Fruit fly (Drosophila melanogaster) whole organism, embryonic: Measurements from ENCODE around the gene Mlc1.

Experiments used
- Atf6 ChIP-seq: fragments of 200-800 bp; sonication (Bioruptor generic); IDR thresholded peaks from 2 replicates; pipeline ENCODE4 v1.3.6; 2022; ENCODE audit warnings: missing biosample characterization, missing genetic modification characterization
- Blimp-1 ChIP-seq: fragments of 200-800 bp; sonication (Bioruptor generic); optimal IDR thresholded peaks from 3 replicates; lab custom pipeline; 2018; ENCODE audit warnings: missing biosample characterization, missing genetic modification characterization, mild to moderate bottlenecking, moderate library complexity, missing genetic modification reagents
- CG10565 ChIP-seq: fragments of 200-800 bp; sonication (Bioruptor generic); optimal IDR thresholded peaks from 3 replicates; lab custom pipeline; 2016; ENCODE audit warnings: missing biosample characterization, mild to moderate bottlenecking, missing genetic modification characterization
- CG10979 ChIP-seq: fragments of 200-800 bp; sonication (Bioruptor generic); optimal IDR thresholded peaks from 2 replicates; lab custom pipeline; 2018; ENCODE audit warnings: missing biosample characterization, mild to moderate bottlenecking, missing genetic modification characterization, moderate library complexity
- CG12071 ChIP-seq: fragments of 200-800 bp; sonication (Bioruptor generic); optimal IDR thresholded peaks from 3 replicates; lab custom pipeline; 2018; ENCODE audit warnings: missing biosample characterization, mild to moderate bottlenecking, missing genetic modification characterization
- CG13624 ChIP-seq: fragments of 200-800 bp; sonication (Bioruptor generic); optimal IDR thresholded peaks from 2 replicates; lab custom pipeline; 2016; ENCODE audit warnings: missing biosample characterization, missing genetic modification characterization
- CG14667 ChIP-seq: fragments of 200-800 bp; sonication (Bioruptor generic); IDR thresholded peaks from 2 replicates; pipeline ENCODE4 v1.3.6; 2022; ENCODE audit warnings: missing biosample characterization, missing genetic modification characterization
- CG17186 ChIP-seq: fragments of 200-800 bp; sonication (Bioruptor generic); optimal IDR thresholded peaks from 3 replicates; lab custom pipeline; 2017; ENCODE audit warnings: missing biosample characterization, missing genetic modification reagents, missing genetic modification characterization
- CG1792 ChIP-seq: fragments of 200-800 bp; sonication (Bioruptor generic); optimal IDR thresholded peaks from 2 replicates; lab custom pipeline; 2016; ENCODE audit warnings: missing biosample characterization, missing genetic modification characterization
- CG2678 ChIP-seq: fragments of 200-800 bp; sonication (Bioruptor generic); optimal IDR thresholded peaks from 3 replicates; lab custom pipeline; 2019; ENCODE audit warnings: missing biosample characterization, mild to moderate bottlenecking, missing genetic modification characterization, moderate library complexity
- CG3407 ChIP-seq: fragments of 200-800 bp; sonication (Bioruptor generic); optimal IDR thresholded peaks from 2 replicates; lab custom pipeline; 2018; ENCODE audit warnings: missing biosample characterization, mild to moderate bottlenecking, missing genetic modification characterization
- CG6175 ChIP-seq: fragments of 200-800 bp; sonication (Bioruptor generic); IDR thresholded peaks from 3 replicates; pipeline ENCODE4 v1.3.6; 2022; ENCODE audit warnings: missing biosample characterization, missing genetic modification characterization
- CG6689 ChIP-seq: fragments of 200-800 bp; sonication (Bioruptor generic); IDR thresholded peaks from 2 replicates; pipeline ENCODE4 v1.3.6; 2022; ENCODE audit warnings: missing biosample characterization, missing genetic modification characterization
- CG6765 ChIP-seq: fragments of 200-800 bp; sonication (Bioruptor generic); optimal IDR thresholded peaks from 3 replicates; lab custom pipeline; 2017; ENCODE audit warnings: missing biosample characterization, mild to moderate bottlenecking, missing genetic modification characterization
- CG6854 ChIP-seq: fragments of 200-800 bp; sonication (Bioruptor generic); optimal IDR thresholded peaks from 3 replicates; lab custom pipeline; 2017; ENCODE audit warnings: missing biosample characterization, mild to moderate bottlenecking, missing genetic modification characterization
- CG7987 ChIP-seq: fragments of 200-800 bp; sonication (Bioruptor generic); optimal IDR thresholded peaks from 2 replicates; lab custom pipeline; 2018; ENCODE audit warnings: missing biosample characterization, mild to moderate bottlenecking, missing genetic modification characterization, moderate library complexity
- CG8089 ChIP-seq: fragments of 200-800 bp; sonication (Bioruptor generic); optimal IDR thresholded peaks from 3 replicates; lab custom pipeline; 2016; ENCODE audit warnings: missing biosample characterization, missing genetic modification characterization
- CG8924 ChIP-seq: fragments of 200-800 bp; optimal IDR thresholded peaks from 3 replicates; lab custom pipeline; 2019; ENCODE audit warnings: missing biosample characterization, mild to moderate bottlenecking, missing genetic modification characterization, moderate library complexity
- CG9817 ChIP-seq: fragments of 200-800 bp; sonication (Bioruptor generic); optimal IDR thresholded peaks from 2 replicates; lab custom pipeline; 2018; ENCODE audit warnings: missing biosample characterization, mild to moderate bottlenecking, missing genetic modification characterization, moderate library complexity
- CG9876 ChIP-seq: fragments of 200-800 bp; sonication (Bioruptor generic); optimal IDR thresholded peaks from 2 replicates; lab custom pipeline; 2016; ENCODE audit warnings: missing biosample characterization, missing genetic modification characterization
- Dbx ChIP-seq: fragments of 200-800 bp; sonication (Bioruptor generic); IDR thresholded peaks from 3 replicates; pipeline ENCODE4 v1.3.6; 2022; ENCODE audit warnings: missing biosample characterization, missing genetic modification characterization
- Dref ChIP-seq: fragments of 200-800 bp; sonication (Bioruptor generic); IDR thresholded peaks from 2 replicates; pipeline ENCODE4 v1.3.6; 2022; ENCODE audit warnings: missing biosample characterization, missing genetic modification characterization
- H2.0 ChIP-seq: fragments of 200-800 bp; sonication (Bioruptor generic); IDR thresholded peaks from 2 replicates; pipeline ENCODE4 v1.3.6; 2022; ENCODE audit warnings: missing biosample characterization, missing genetic modification characterization
- HLH3B ChIP-seq: fragments of 200-800 bp; sonication (Bioruptor generic); IDR thresholded peaks from 2 replicates; pipeline ENCODE4 v1.3.6; 2022; ENCODE audit warnings: missing biosample characterization, missing genetic modification characterization
- Lpt ChIP-seq: fragments of >200 bp; optimal IDR thresholded peaks from 2 replicates; lab custom pipeline; 2018; ENCODE audit warnings: missing biosample characterization, missing genetic modification characterization
- MBD-R2 ChIP-seq: fragments of 200-800 bp; sonication (Bioruptor generic); IDR thresholded peaks from 2 replicates; pipeline ENCODE4 v1.3.6; 2022; ENCODE audit warnings: missing biosample characterization, missing genetic modification characterization
- Med ChIP-seq: fragments of 200-800 bp; sonication (Bioruptor generic); peaks from one replicate; lab custom pipeline; 2016; ENCODE audit warnings: missing biosample characterization, missing genetic modification characterization, mild to moderate bottlenecking, inconsistent platforms, moderate library complexity
- Ptx1 ChIP-seq: fragments of 200-800 bp; sonication (Bioruptor generic); IDR thresholded peaks from 2 replicates; pipeline ENCODE4 v1.3.6; 2022; ENCODE audit warnings: missing biosample characterization, missing genetic modification characterization
- Rfx ChIP-seq: fragments of 200-800 bp; sonication (Bioruptor generic); IDR thresholded peaks from 2 replicates; pipeline ENCODE4 v1.3.6; 2022; ENCODE audit warnings: missing biosample characterization, missing genetic modification characterization
- Sox100B ChIP-seq: fragments of 200-800 bp; sonication (Bioruptor generic); optimal IDR thresholded peaks from 3 replicates; lab custom pipeline; 2018; ENCODE audit warnings: missing biosample characterization, mild to moderate bottlenecking, missing genetic modification characterization
- Sox102F ChIP-seq: fragments of 200-800 bp; sonication (Bioruptor generic); optimal IDR thresholded peaks from 2 replicates; lab custom pipeline; 2018; ENCODE audit warnings: missing biosample characterization, mild to moderate bottlenecking, missing genetic modification characterization, moderate library complexity
- Xbp1 ChIP-seq: fragments of 200-800 bp; sonication (Bioruptor generic); optimal IDR thresholded peaks from 3 replicates; lab custom pipeline; 2016; ENCODE audit warnings: missing biosample characterization, mild to moderate bottlenecking, missing genetic modification characterization
- Xrp1 ChIP-seq: fragments of 200-800 bp; sonication (Bioruptor generic); IDR thresholded peaks from 2 replicates; pipeline ENCODE4 v1.3.6; 2022; ENCODE audit warnings: missing biosample characterization, missing genetic modification characterization
- bab2 ChIP-seq: fragments of 200-800 bp; sonication (Bioruptor generic); optimal IDR thresholded peaks from 2 replicates; lab custom pipeline; 2016; ENCODE audit warnings: missing biosample characterization, missing genetic modification characterization
- caup ChIP-seq: fragments of 200-800 bp; sonication (Bioruptor generic); optimal IDR thresholded peaks from 3 replicates; lab custom pipeline; 2017; ENCODE audit warnings: missing biosample characterization, mild to moderate bottlenecking, missing genetic modification characterization, moderate library complexity; ENCODE audit not compliant: severe bottlenecking
- chif ChIP-seq, 2 experiments: fragments of 200-800 bp; sonication (Bioruptor generic); optimal IDR thresholded peaks; 3 replicates each; lab custom pipeline; 2016; ENCODE audit warnings: missing biosample characterization in 2 of 2, missing genetic modification characterization in 2 of 2
- ftz-f1 ChIP-seq: fragments of 200-800 bp; sonication (Bioruptor generic); optimal IDR thresholded peaks from 2 replicates; lab custom pipeline; 2016; ENCODE audit warnings: missing biosample characterization, missing genetic modification characterization
- gem ChIP-seq: fragments of 200-800 bp; sonication (Bioruptor generic); optimal IDR thresholded peaks from 2 replicates; lab custom pipeline; 2019; ENCODE audit warnings: missing biosample characterization, mild to moderate bottlenecking, missing genetic modification characterization, moderate library complexity
- h ChIP-seq: fragments of >200 bp; optimal IDR thresholded peaks from 2 replicates; lab custom pipeline; 2017
- hkb ChIP-seq, 2 experiments: fragments of 200-800 bp in 1 of 2; fragments of >200 bp in 1 of 2; sonication (Bioruptor generic) in 1 of 2; IDR thresholded peaks in 1 of 2; optimal IDR thresholded peaks in 1 of 2; 2 replicates each; pipeline versions ENCODE4 v1.3.6 to Lab custom; 2017 to 2022; ENCODE audit warnings: missing biosample characterization in 1 of 2, missing genetic modification characterization in 1 of 2
- nerfin-1 ChIP-seq: fragments of 200-800 bp; sonication (Bioruptor generic); optimal IDR thresholded peaks from 3 replicates; lab custom pipeline; 2019; ENCODE audit warnings: missing biosample characterization, mild to moderate bottlenecking, missing genetic modification characterization, moderate library complexity
- onecut ChIP-seq: fragments of 200-800 bp; sonication (Bioruptor generic); IDR thresholded peaks from 2 replicates; pipeline ENCODE4 v1.3.6; 2022; ENCODE audit warnings: missing biosample characterization, missing genetic modification characterization
- prd ChIP-seq, 3 experiments: fragments of >200 bp in 2 of 3; fragments of 200-800 bp in 1 of 3; sonication (Bioruptor generic) in 1 of 3; optimal IDR thresholded peaks in 2 of 3; IDR thresholded peaks in 1 of 3; 2 replicates in 2 of 3; 3 replicates in 1 of 3; pipeline versions ENCODE4 v1.3.6 to Lab custom; 2017 to 2022; ENCODE audit warnings: missing biosample characterization in 1 of 3, missing genetic modification characterization in 1 of 3
- ranshi ChIP-seq: fragments of 200-800 bp; sonication (Bioruptor generic); IDR thresholded peaks from 2 replicates; pipeline ENCODE4 v1.3.6; 2022; ENCODE audit warnings: missing biosample characterization, missing genetic modification characterization
- ro ChIP-seq: fragments of 200-800 bp; sonication (Bioruptor generic); IDR thresholded peaks from 2 replicates; pipeline ENCODE4 v1.3.6; 2022; ENCODE audit warnings: missing biosample characterization, missing genetic modification characterization
- row ChIP-seq: fragments of 200-800 bp; sonication (Bioruptor generic); IDR thresholded peaks from 3 replicates; pipeline ENCODE4 v1.3.6; 2022; ENCODE audit warnings: missing biosample characterization, missing genetic modification characterization
- scrt ChIP-seq: fragments of 200-800 bp; sonication (Bioruptor generic); optimal IDR thresholded peaks from 2 replicates; lab custom pipeline; 2018; ENCODE audit warnings: missing biosample characterization, mild to moderate bottlenecking, missing genetic modification characterization, moderate library complexity
- sens-2 ChIP-seq: fragments of 200-800 bp; sonication (Bioruptor generic); IDR thresholded peaks from 2 replicates; pipeline ENCODE4 v1.3.6; 2022; ENCODE audit warnings: missing biosample characterization, missing genetic modification characterization
- tio ChIP-seq: fragments of 200-800 bp; sonication (Bioruptor generic); optimal IDR thresholded peaks from 2 replicates; lab custom pipeline; 2017; ENCODE audit warnings: missing biosample characterization, missing genetic modification characterization, inconsistent platforms
- tll ChIP-seq, 2 experiments: fragments of 200-800 bp in 1 of 2; fragments of >200 bp in 1 of 2; sonication (Bioruptor generic) in 1 of 2; optimal IDR thresholded peaks; 2 replicates each; lab custom pipeline; 2017 to 2019; ENCODE audit warnings: missing biosample characterization in 2 of 2, missing genetic modification characterization in 2 of 2, mild to moderate bottlenecking in 1 of 2, moderate library complexity in 1 of 2

The Mlc1 gene

dm6 chr3R:27621861-27622260 is 38.1 kb downstream of the Mlc1 start (continued):
- TF ChIP-seq ro (no peak), HLH3B (GFP tag; lab: Robert Waterston, UW) (0 out of 2 replicates have a peak, but pooled peaks have one; percentile 8), CG10565 (GFP tag; lab: Kevin White, UChicago) (no peak), nerfin-1 (tag; lab: Kevin White, UChicago) (no peak), CG1792 (no peak), H2.0 (GFP tag; lab: Robert Waterston, UW) (no peak), h (lab: Kevin White, UChicago) (no peak), CG14667 (GFP tag; lab: Robert Waterston, UW) (0 out of 2 replicates have a peak, but pooled peaks have one; percentile 4), ftz-f1 (GFP tag; lab: Kevin White, UChicago) (no peak), Ptx1 (GFP tag; lab: Robert Waterston, UW) (0 out of 2 replicates have a peak, but pooled peaks have one; percentile 19), Blimp-1 (GFP tag; lab: Kevin White, UChicago) (peak; percentile 36), Xbp1 (GFP tag; lab: Kevin White, UChicago) (peak; percentile 13), Lpt (no peak), ranshi (GFP tag; lab: Robert Waterston, UW) (0 out of 2 replicates have a peak, but pooled peaks have one; percentile 36), scrt (GFP tag; lab: Kevin White, UChicago) (no peak), row (GFP tag; lab: Robert Waterston, UW) (peak; percentile 51), Dbx (GFP tag; lab: Robert Waterston, UW) (0 out of 3 replicates have a peak, but pooled peaks have one; percentile 24), CG7987 (GFP tag; lab: Kevin White, UChicago) (no peak), caup (GFP tag; lab: Kevin White, UChicago) (peak; percentile 3), CG17186 (GFP tag; lab: Kevin White, UChicago) (no peak), CG9817 (tag; lab: Kevin White, UChicago) (peak; percentile 3), Sox102F (GFP tag; lab: Kevin White, UChicago) (peak; percentile 31), CG10979 (tag; lab: Kevin White, UChicago) (no peak), hkb (optimal IDR thresholded peaks at IDR 0.05; lab: Kevin White, UChicago) (no peak), hkb (GFP tag; IDR thresholded peaks at IDR 0.05; lab: Robert Waterston, UW) (peak; percentile 29; the same call in 1 of the 2 replicates), CG6689 (peak; percentile 33; the same call in 1 of the 2 replicates), CG6765 (GFP tag; lab: Kevin White, UChicago) (no peak), Atf6 (GFP tag; lab: Robert Waterston, UW) (0 out of 2 replicates have a peak, but pooled peaks have one; percentile 20), CG12071 (no peak), sens-2 (GFP tag; lab: Robert Waterston, UW) (no peak), tll (GFP tag; optimal IDR thresholded peaks at IDR 0.05; lab: Kevin White, UChicago) (no peak), CG2678 (tag; lab: Kevin White, UChicago) (peak; percentile 45), Med (peak; percentile 72), CG6175 (GFP tag; lab: Robert Waterston, UW) (no peak), onecut (GFP tag; lab: Robert Waterston, UW) (no peak), MBD-R2 (no peak), CG3407 (GFP tag; lab: Kevin White, UChicago) (no peak), tio (GFP tag; lab: Kevin White, UChicago) (no peak), Dref (GFP tag; lab: Robert Waterston, UW) (no peak), prd (optimal IDR thresholded peaks at IDR 0.05; lab: Kevin White, UChicago) (no peak), prd (GFP tag; IDR thresholded peaks at IDR 0.05; lab: Robert Waterston, UW) (peak; percentile 38; the same call in 1 of the 3 replicates), gem (no peak), chif (GFP tag; optimal IDR thresholded peaks at IDR 0.05; lab: Kevin White, UChicago) (no peak), CG8924 (peak; percentile 2), Sox100B (no peak), Rfx (no peak), CG6854 (GFP tag; lab: Kevin White, UChicago) (no peak), CG13624 (GFP tag; lab: Kevin White, UChicago) (no peak), bab2 (GFP tag; lab: Kevin White, UChicago) (no peak), Xrp1 (no peak), CG9876 (no peak), CG8089 (GFP tag; lab: Kevin White, UChicago) (no peak)
